Worm (Caenorhabditis elegans) whole organism, L1 larva: ENCODE measurements around the gene tkt-1.

ENCODE experiments used
- C16A3.4 ChIP-seq: fragments of 150-350 bp; optimal IDR thresholded peaks from 2 replicates; lab custom pipeline; 2014; ENCODE audit warnings: missing biosample characterization, missing genetic modification characterization
- ama-1 ChIP-seq: fragments of 150-350 bp; optimal IDR thresholded peaks from 2 replicates; lab custom pipeline; 2014
- blmp-1 ChIP-seq: fragments of 150-350 bp; optimal IDR thresholded peaks from 2 replicates; lab custom pipeline; 2014; ENCODE audit warnings: missing biosample characterization, missing genetic modification characterization
- ceh-8 ChIP-seq: fragments of 200-800 bp; sonication (Bioruptor generic); optimal IDR thresholded peaks from 2 replicates; lab custom pipeline; 2018; ENCODE audit warnings: mild to moderate bottlenecking, missing genetic modification characterization, moderate library complexity, missing compliant biosample characterization
- ceh-82 ChIP-seq, 3 experiments: fragments of 150-350 bp in 1 of 3; sonication (generic microtip) in 2 of 3; optimal IDR thresholded peaks; 2 replicates each; lab custom pipeline; 2014 to 2017; ENCODE audit warnings: missing biosample characterization in 3 of 3, missing genetic modification characterization in 3 of 3
- ceh-88 ChIP-seq: fragments of 200-800 bp; sonication (Bioruptor generic); IDR thresholded peaks from 2 replicates; pipeline ENCODE4 v1.3.6; 2022; ENCODE audit warnings: missing genetic modification characterization, missing compliant biosample characterization
- dsc-1 ChIP-seq: sonication (generic microtip); optimal IDR thresholded peaks from 2 replicates; lab custom pipeline; 2016; ENCODE audit warnings: mild to moderate bottlenecking, missing genetic modification characterization, missing compliant biosample characterization
- efl-1 ChIP-seq, 4 experiments: fragments of 150-350 bp; optimal IDR thresholded peaks in 3 of 4; peaks in 1 of 4; 1 replicate in 1 of 4; 2 replicates in 3 of 4; lab custom pipeline; 2014; ENCODE audit warnings: missing biosample characterization in 2 of 4, missing genetic modification characterization in 2 of 4, missing genetic modification reagents in 2 of 4
- egl-13 ChIP-seq: sonication (generic microtip); optimal IDR thresholded peaks from 2 replicates; lab custom pipeline; 2016; ENCODE audit warnings: missing genotype, missing genetic modification reagents, missing genetic modification characterization, missing compliant biosample characterization
- elt-3 ChIP-seq, 6 experiments: fragments of 150-350 bp in 1 of 6; sonication (generic microtip); optimal IDR thresholded peaks; 2 replicates each; lab custom pipeline; 2017 to 2018; ENCODE audit warnings: missing biosample characterization in 6 of 6, missing genetic modification characterization in 6 of 6, inconsistent platforms in 1 of 6
- fkh-8 ChIP-seq: sonication (generic microtip); optimal IDR thresholded peaks from 2 replicates; lab custom pipeline; 2016; ENCODE audit warnings: mild to moderate bottlenecking, missing genetic modification characterization, missing compliant biosample characterization
- fos-1 ChIP-seq: fragments of 150-350 bp; optimal IDR thresholded peaks from 2 replicates; lab custom pipeline; 2014; ENCODE audit warnings: missing biosample characterization, missing genetic modification characterization
- hlh-17 ChIP-seq: fragments of 200-800 bp; sonication (Bioruptor generic); optimal IDR thresholded peaks from 2 replicates; lab custom pipeline; 2018; ENCODE audit warnings: missing genetic modification characterization, mild to moderate bottlenecking, missing compliant biosample characterization, moderate library complexity, borderline replicate concordance
- irx-1 ChIP-seq: sonication (generic microtip); optimal IDR thresholded peaks from 2 replicates; lab custom pipeline; 2016; ENCODE audit warnings: missing genetic modification characterization, missing compliant biosample characterization
- jun-1 ChIP-seq: fragments of 150-350 bp; optimal IDR thresholded peaks from 2 replicates; lab custom pipeline; 2014; ENCODE audit warnings: missing biosample characterization, missing genetic modification reagents, missing genetic modification characterization
- lin-13 ChIP-seq: fragments of 150-350 bp; optimal IDR thresholded peaks from 2 replicates; lab custom pipeline; 2014; ENCODE audit warnings: missing biosample characterization, missing genetic modification reagents, missing genetic modification characterization
- lin-14 ChIP-seq: fragments of 200-800 bp; sonication (Bioruptor generic); optimal IDR thresholded peaks from 2 replicates; lab custom pipeline; 2018; ENCODE audit warnings: mild to moderate bottlenecking, missing genetic modification characterization, moderate library complexity, missing compliant biosample characterization
- lin-15B ChIP-seq: fragments of 150-350 bp; sonication (generic microtip); optimal IDR thresholded peaks from 3 replicates; lab custom pipeline; 2014; ENCODE audit warnings: missing biosample characterization, missing genetic modification characterization
- lin-35 ChIP-seq, 2 experiments: fragments of 150-350 bp; optimal IDR thresholded peaks; 2 replicates each; lab custom pipeline; 2014; ENCODE audit warnings: missing biosample characterization in 2 of 2, missing genetic modification characterization in 2 of 2, missing genetic modification reagents in 2 of 2
- lsy-2 ChIP-seq, 2 experiments: fragments of 150-350 bp; optimal IDR thresholded peaks; 2 replicates each; lab custom pipeline; 2014; ENCODE audit warnings: missing biosample characterization in 2 of 2, missing genetic modification characterization in 2 of 2
- mef-2 ChIP-seq: fragments of 150-350 bp; optimal IDR thresholded peaks from 2 replicates; lab custom pipeline; 2014; ENCODE audit warnings: missing biosample characterization, missing genetic modification characterization
- mep-1 ChIP-seq: fragments of 150-350 bp; optimal IDR thresholded peaks from 2 replicates; lab custom pipeline; 2014; ENCODE audit warnings: missing biosample characterization, missing genetic modification characterization
- nhr-19 ChIP-seq: fragments of 200-800 bp; sonication (Bioruptor generic); conservative IDR thresholded peaks from 2 replicates; pipeline ENCODE4 v1.3.6; 2022; ENCODE audit warnings: missing genetic modification characterization, missing compliant biosample characterization
- nhr-20 ChIP-seq: sonication (generic microtip); optimal IDR thresholded peaks from 2 replicates; lab custom pipeline; 2016; ENCODE audit warnings: mild to moderate bottlenecking, missing genetic modification characterization, missing compliant biosample characterization
- nhr-28 ChIP-seq: fragments of 150-350 bp; optimal IDR thresholded peaks from 2 replicates; lab custom pipeline; 2014; ENCODE audit warnings: missing biosample characterization, missing genetic modification characterization
- nhr-47 ChIP-seq: sonication (generic microtip); optimal IDR thresholded peaks from 2 replicates; lab custom pipeline; 2016; ENCODE audit warnings: mild to moderate bottlenecking, missing genetic modification characterization, moderate library complexity, missing compliant biosample characterization
- nhr-76 ChIP-seq: sonication (generic microtip); optimal IDR thresholded peaks from 2 replicates; lab custom pipeline; 2017; ENCODE audit warnings: missing biosample characterization, missing genetic modification characterization
- nhr-77 ChIP-seq: fragments of 150-350 bp; optimal IDR thresholded peaks from 2 replicates; lab custom pipeline; 2014; ENCODE audit warnings: missing biosample characterization, missing genetic modification characterization
- nhr-84 ChIP-seq: sonication (generic microtip); optimal IDR thresholded peaks from 2 replicates; lab custom pipeline; 2017; ENCODE audit warnings: missing biosample characterization, missing genetic modification characterization
- nhr-85 ChIP-seq: sonication (generic microtip); peaks from one replicate; lab custom pipeline; 2016; ENCODE audit warnings: missing genetic modification characterization, inconsistent platforms, missing compliant biosample characterization
- nhr-90 ChIP-seq: sonication (generic microtip); optimal IDR thresholded peaks from 2 replicates; lab custom pipeline; 2016; ENCODE audit warnings: mild to moderate bottlenecking, missing genetic modification characterization, missing compliant biosample characterization; ENCODE audit not compliant: poor library complexity
- pag-3 ChIP-seq: sonication (generic microtip); optimal IDR thresholded peaks from 2 replicates; lab custom pipeline; 2017; ENCODE audit warnings: missing genetic modification characterization, mild to moderate bottlenecking, missing compliant biosample characterization, antibody characterized with exemption, borderline replicate concordance; ENCODE audit not compliant: insufficient read depth
- rnt-1 ChIP-seq: sonication (generic microtip); optimal IDR thresholded peaks from 2 replicates; lab custom pipeline; 2016; ENCODE audit warnings: mild to moderate bottlenecking, missing genetic modification characterization, moderate library complexity, missing compliant biosample characterization
- skn-1 ChIP-seq: fragments of 150-350 bp; optimal IDR thresholded peaks from 2 replicates; lab custom pipeline; 2014; ENCODE audit warnings: missing biosample characterization, missing genetic modification characterization
- snpc-4 ChIP-seq: fragments of 150-350 bp; optimal IDR thresholded peaks from 2 replicates; lab custom pipeline; 2014; ENCODE audit warnings: missing biosample characterization, missing genetic modification characterization
- snu-23 ChIP-seq: sonication (generic microtip); optimal IDR thresholded peaks from 2 replicates; lab custom pipeline; 2016; ENCODE audit warnings: missing genetic modification characterization, missing compliant biosample characterization
- sox-4 ChIP-seq: sonication (generic microtip); optimal IDR thresholded peaks from 2 replicates; lab custom pipeline; 2016; ENCODE audit warnings: missing genetic modification characterization, missing compliant biosample characterization
- swsn-7 ChIP-seq: sonication (generic microtip); optimal IDR thresholded peaks from 2 replicates; lab custom pipeline; 2016; ENCODE audit warnings: missing genetic modification characterization, missing compliant biosample characterization
- tbx-2 ChIP-seq: sonication (generic microtip); optimal IDR thresholded peaks from 2 replicates; lab custom pipeline; 2016; ENCODE audit warnings: missing genetic modification characterization, missing compliant biosample characterization
- tlp-1 ChIP-seq: fragments of 150-350 bp; optimal IDR thresholded peaks from 2 replicates; lab custom pipeline; 2014; ENCODE audit warnings: missing biosample characterization, missing genetic modification characterization
- unc-130 ChIP-seq: fragments of 150-350 bp; optimal IDR thresholded peaks from 2 replicates; lab custom pipeline; 2017; ENCODE audit warnings: missing biosample characterization, missing genetic modification characterization, inconsistent platforms
- unc-30 ChIP-seq: sonication (generic microtip); optimal IDR thresholded peaks from 2 replicates; lab custom pipeline; 2017; ENCODE audit warnings: missing biosample characterization, missing genetic modification characterization
- unc-86 ChIP-seq: sonication (generic microtip); optimal IDR thresholded peaks from 2 replicates; lab custom pipeline; 2016; ENCODE audit warnings: missing genetic modification characterization, missing compliant biosample characterization
- unc-98 ChIP-seq: fragments of 200-800 bp; sonication (Bioruptor generic); IDR thresholded peaks from 2 replicates; pipeline ENCODE4 v1.3.6; 2022; ENCODE audit warnings: missing genetic modification characterization, missing compliant biosample characterization
- vab-15 ChIP-seq: sonication (generic microtip); optimal IDR thresholded peaks from 2 replicates; lab custom pipeline; 2017; ENCODE audit warnings: missing genotype, mild to moderate bottlenecking, missing genetic modification characterization, missing compliant biosample characterization
- xbp-1 ChIP-seq: sonication (generic microtip); optimal IDR thresholded peaks from 2 replicates; lab custom pipeline; 2016; ENCODE audit warnings: missing genetic modification characterization, missing compliant biosample characterization
- zag-1 ChIP-seq: fragments of 150-350 bp; optimal IDR thresholded peaks from 2 replicates; lab custom pipeline; 2014; ENCODE audit warnings: missing biosample characterization, missing genetic modification characterization
- ztf-4 ChIP-seq: fragments of 150-350 bp; optimal IDR thresholded peaks from 2 replicates; lab custom pipeline; 2014; ENCODE audit warnings: missing biosample characterization, missing genetic modification characterization

tkt-1 gene

ce11 chrIV:10219208-10219607 is 24.2 kb upstream of the tkt-1 start, which contains the start of gene qns-1:
Gene qns-1, minus strand, starts transcription at chrIV:10219308.
- TF ChIP-seq tlp-1 (tag; lab: Kevin White, UChicago) (no peak), nhr-47 (tag; lab: Kevin White, UChicago) (no peak), nhr-28 (tag; lab: Kevin White, UChicago) (no peak), fkh-8 (tag; lab: Kevin White, UChicago) (no peak), pag-3 (no peak), rnt-1 (tag; lab: Kevin White, UChicago) (no peak)

ce11 chrIV:10221187-10221586 is 22.2 kb upstream of the tkt-1 start, which contains the start of gene tram-1:
Gene tram-1, minus strand, starts transcription at chrIV:10221287.
- no peak for TF ChIP-seq lin-14
- TF ChIP-seq fkh-8 (tag; lab: Kevin White, UChicago) = peak; percentile 37

ce11 chrIV:10222122-10222589 is 21.3 kb upstream of the tkt-1 start, which contains the start of gene C24F3.2:
Gene C24F3.2, plus strand, starts transcription at chrIV:10222539.
- TF ChIP-seq ceh-8 (GFP tag; lab: Kevin White, UChicago) (no peak), elt-3 (tag; optimal IDR thresholded peaks at IDR 0.05; lab: Kevin White, UChicago) (peak in 2 of 6 experiments; percentile 36 to 54), vab-15 (tag; lab: Kevin White, UChicago) (peak; percentile 52), tbx-2 (tag; lab: Kevin White, UChicago) (peak; percentile 49), snu-23 (GFP tag; lab: Kevin White, UChicago) (peak; percentile 84), lin-14 (peak; percentile 94), nhr-90 (tag; lab: Kevin White, UChicago) (peak; percentile 56), egl-13 (peak; percentile 0), unc-86 (tag; lab: Kevin White, UChicago) (peak; percentile 26), mep-1 (tag; lab: Kevin White, UChicago) (peak; percentile 69), fos-1 (tag; lab: Kevin White, UChicago) (peak; percentile 37), nhr-19 (GFP tag; lab: Robert Waterston, UW) (peak; percentile 45), lin-13 (GFP tag; lab: Kevin White, UChicago) (peak; percentile 11), lsy-2 (tag; optimal IDR thresholded peaks at IDR 0.05; lab: Kevin White, UChicago) (peak; percentile 92 to 97), lin-15B (tag; lab: Kevin White, UChicago) (no peak), unc-98 (GFP tag; lab: Robert Waterston, UW) (no peak), ceh-88 (no peak), jun-1 (tag; lab: Kevin White, UChicago) (no peak), unc-130 (tag; lab: Kevin White, UChicago) (peak; percentile 42), swsn-7 (peak; percentile 67), nhr-77 (peak; percentile 38), C16A3.4 (peak; percentile 45), unc-30 (tag; lab: Kevin White, UChicago) (no peak), dsc-1 (peak; percentile 59), lin-35 (GFP tag; optimal IDR thresholded peaks at IDR 0.05; lab: Kevin White, UChicago) (peak; percentile 77 to 87), ama-1 (lab: Kevin White, UChicago) (no peak), nhr-20 (tag; lab: Kevin White, UChicago) (peak; percentile 80), irx-1 (tag; lab: Kevin White, UChicago) (peak; percentile 61), sox-4 (tag; lab: Kevin White, UChicago) (no peak), ztf-4 (tag; lab: Kevin White, UChicago) (peak; percentile 48), xbp-1 (tag; lab: Kevin White, UChicago) (peak; percentile 64), nhr-76 (tag; lab: Kevin White, UChicago) (no peak), zag-1 (tag; lab: Kevin White, UChicago) (no peak), mef-2 (tag; lab: Kevin White, UChicago) (no peak), nhr-85 (tag; lab: Kevin White, UChicago) (peak; percentile 94), hlh-17 (GFP tag; lab: Kevin White, UChicago) (no peak), pag-3 (no peak), nhr-47 (tag; lab: Kevin White, UChicago) (peak; percentile 64), rnt-1 (tag; lab: Kevin White, UChicago) (peak; percentile 75), fkh-8 (tag; lab: Kevin White, UChicago) (peak; percentile 69), snpc-4 (tag; lab: Kevin White, UChicago) (peak; percentile 15), skn-1 (peak; percentile 24), nhr-84 (tag; lab: Kevin White, UChicago) (no peak), ceh-82 (tag; optimal IDR thresholded peaks at IDR 0.05; lab: Kevin White, UChicago) (peak in 1 of 3 experiments; percentile 29), blmp-1 (peak; percentile 71), efl-1 (optimal IDR thresholded peaks at IDR 0.05; lab: Kevin White, UChicago) (peak; percentile 41 to 79), efl-1 (GFP tag; optimal IDR thresholded peaks at IDR 0.05 in 1 of 2; lab: Kevin White, UChicago) (peak; percentile 80 to 97)
